Fruit fly (Drosophila melanogaster) whole organism, wandering third instar larva: Measurements from ENCODE around the gene CG32650.

Source experiments
- Abd-B ChIP-seq: fragments of >200 bp; optimal IDR thresholded peaks from 2 replicates; lab custom pipeline; 2017; ENCODE audit warnings: missing biosample characterization, missing genetic modification characterization
- CG32264 ChIP-seq: fragments of 200-800 bp; sonication (Bioruptor generic); optimal IDR thresholded peaks from 2 replicates; lab custom pipeline; 2016; ENCODE audit warnings: missing biosample characterization, missing genetic modification characterization
- CG9705 ChIP-seq: fragments of 200-800 bp; sonication (Bioruptor generic); optimal IDR thresholded peaks from 2 replicates; lab custom pipeline; 2018; ENCODE audit warnings: missing biosample characterization, mild to moderate bottlenecking, missing genetic modification characterization
- CrebA ChIP-seq: fragments of 200-800 bp; sonication (Bioruptor generic); optimal IDR thresholded peaks from 2 replicates; lab custom pipeline; 2016; ENCODE audit warnings: missing biosample characterization, mild to moderate bottlenecking, missing genetic modification characterization, borderline replicate concordance
- Dfd ChIP-seq: fragments of >200 bp; optimal IDR thresholded peaks from 2 replicates; lab custom pipeline; 2017; ENCODE audit warnings: missing biosample characterization, missing genetic modification characterization
- Dif ChIP-seq: fragments of 200-275, 200-300 bp; sonication (Bioruptor generic); optimal IDR thresholded peaks from 2 replicates; lab custom pipeline; 2018; ENCODE audit warnings: missing biosample characterization, missing genetic modification characterization; ENCODE audit not compliant: partially characterized antibody
- HLH106 ChIP-seq: fragments of 200-800 bp; optimal IDR thresholded peaks from 3 replicates; lab custom pipeline; 2019; ENCODE audit warnings: missing biosample characterization, mild to moderate bottlenecking, missing genetic modification characterization, moderate library complexity
- Hnf4 ChIP-seq: fragments of 200-800 bp; sonication (Bioruptor generic); optimal IDR thresholded peaks from 2 replicates; lab custom pipeline; 2016; ENCODE audit warnings: missing biosample characterization, mild to moderate bottlenecking, missing genetic modification characterization
- Hr83 ChIP-seq: fragments of 200-300 bp; sonication (Bioruptor generic); optimal IDR thresholded peaks from 2 replicates; lab custom pipeline; 2016; ENCODE audit warnings: missing biosample characterization, mild to moderate bottlenecking, missing genetic modification characterization, moderate library complexity; ENCODE audit not compliant: poor library complexity, severe bottlenecking
- Jra ChIP-seq: sonication (Bioruptor generic); optimal IDR thresholded peaks from 2 replicates; lab custom pipeline; 2016; ENCODE audit warnings: missing biosample characterization, missing genetic modification characterization
- Myc ChIP-seq: fragments of >200 bp; optimal IDR thresholded peaks from 2 replicates; lab custom pipeline; 2017
- N ChIP-seq: fragments of >200 bp; optimal IDR thresholded peaks from 2 replicates; lab custom pipeline; 2018; ENCODE audit warnings: missing biosample characterization, missing external identifiers, missing genetic modification characterization
- OdsH ChIP-seq: fragments of 200-800 bp; sonication (Bioruptor generic); optimal IDR thresholded peaks from 2 replicates; lab custom pipeline; 2016; ENCODE audit warnings: missing biosample characterization, mild to moderate bottlenecking, missing genetic modification characterization
- Rel ChIP-seq, 2 experiments: fragments of 200-800 bp; sonication (Bioruptor generic) in 1 of 2; optimal IDR thresholded peaks; 2 replicates in 1 of 2; 3 replicates in 1 of 2; lab custom pipeline; 2016 to 2019; ENCODE audit warnings: mild to moderate bottlenecking in 2 of 2, missing biosample characterization in 2 of 2, missing genetic modification characterization in 2 of 2, moderate library complexity in 1 of 2
- Sp1 ChIP-seq: fragments of 200-800 bp; sonication (Bioruptor generic); optimal IDR thresholded peaks from 3 replicates; lab custom pipeline; 2019; ENCODE audit warnings: missing biosample characterization, mild to moderate bottlenecking, missing genetic modification characterization, moderate library complexity
- br ChIP-seq: fragments of 200-800 bp; sonication (Bioruptor generic); optimal IDR thresholded peaks from 2 replicates; lab custom pipeline; 2016; ENCODE audit warnings: missing biosample characterization, missing genetic modification characterization
- brk ChIP-seq: fragments of 200-800 bp; sonication (Bioruptor generic); optimal IDR thresholded peaks from 2 replicates; lab custom pipeline; 2016; ENCODE audit warnings: missing biosample characterization, mild to moderate bottlenecking, missing genetic modification characterization
- dl ChIP-seq, 2 experiments: fragments of 175-275, 200-275 bp in 1 of 2; fragments of 200-275 bp in 1 of 2; sonication (Bioruptor generic); optimal IDR thresholded peaks; lab custom pipeline; 2018; ENCODE audit warnings: mild to moderate bottlenecking in 2 of 2, missing biosample characterization in 2 of 2, missing genetic modification characterization in 2 of 2, moderate library complexity in 2 of 2; ENCODE audit not compliant: partially characterized antibody in 2 of 2, insufficient read depth in 1 of 2
- dmrt93B ChIP-seq: fragments of 200-800 bp; sonication (Bioruptor generic); optimal IDR thresholded peaks from 2 replicates; lab custom pipeline; 2018; ENCODE audit warnings: missing biosample characterization, mild to moderate bottlenecking, missing genetic modification characterization
- dsf ChIP-seq: sonication (Bioruptor generic); optimal IDR thresholded peaks from 2 replicates; lab custom pipeline; 2016; ENCODE audit warnings: missing biosample characterization, missing genetic modification characterization, borderline replicate concordance
- foxo ChIP-seq, 2 experiments: fragments of 200-800 bp; sonication (Bioruptor generic); optimal IDR thresholded peaks; 2 replicates in 1 of 2; 3 replicates in 1 of 2; lab custom pipeline; 2016 to 2017; ENCODE audit warnings: missing biosample characterization in 2 of 2, missing genetic modification characterization in 2 of 2
- fru ChIP-seq: fragments of 200-800 bp; sonication (Bioruptor generic); optimal IDR thresholded peaks from 3 replicates; lab custom pipeline; 2016; ENCODE audit warnings: missing biosample characterization, mild to moderate bottlenecking, missing genetic modification characterization
- h ChIP-seq: fragments of 200-800 bp; sonication (Bioruptor generic); optimal IDR thresholded peaks from 3 replicates; lab custom pipeline; 2016; ENCODE audit warnings: missing biosample characterization, mild to moderate bottlenecking, missing genetic modification characterization
- jim ChIP-seq: fragments of 175-275, 200-325 bp; sonication (Bioruptor generic); optimal IDR thresholded peaks from 2 replicates; lab custom pipeline; 2016; ENCODE audit warnings: missing biosample characterization, mild to moderate bottlenecking, missing genetic modification characterization
- pan ChIP-seq: fragments of >200 bp; optimal IDR thresholded peaks from 2 replicates; lab custom pipeline; 2017
- psq ChIP-seq: fragments of 200-800 bp; sonication (Bioruptor generic); optimal IDR thresholded peaks from 3 replicates; lab custom pipeline; 2017; ENCODE audit warnings: missing biosample characterization, mild to moderate bottlenecking, missing genetic modification characterization, moderate library complexity
- rgr ChIP-seq: fragments of 200-800 bp; sonication (Bioruptor generic); optimal IDR thresholded peaks from 3 replicates; lab custom pipeline; 2016; ENCODE audit warnings: missing biosample characterization, mild to moderate bottlenecking, missing genetic modification characterization
- sage ChIP-seq: fragments of 200-800 bp; sonication (Bioruptor generic); optimal IDR thresholded peaks from 2 replicates; lab custom pipeline; 2016; ENCODE audit warnings: missing biosample characterization, mild to moderate bottlenecking, missing genetic modification characterization
- sv ChIP-seq: fragments of 200-800 bp; sonication (Bioruptor generic); optimal IDR thresholded peaks from 3 replicates; lab custom pipeline; 2016; ENCODE audit warnings: missing biosample characterization, missing genetic modification characterization
- tai ChIP-seq: sonication (Bioruptor generic); optimal IDR thresholded peaks from 2 replicates; lab custom pipeline; 2016; ENCODE audit warnings: missing biosample characterization, missing genetic modification characterization
- usp ChIP-seq: fragments of >200 bp; optimal IDR thresholded peaks from 2 replicates; lab custom pipeline; 2017; ENCODE audit warnings: missing biosample characterization, missing genetic modification characterization
- woc ChIP-seq: sonication (Bioruptor generic); optimal IDR thresholded peaks from 2 replicates; lab custom pipeline; 2016; ENCODE audit warnings: missing biosample characterization, mild to moderate bottlenecking, missing genetic modification characterization

Gene CG32650

DNA sequence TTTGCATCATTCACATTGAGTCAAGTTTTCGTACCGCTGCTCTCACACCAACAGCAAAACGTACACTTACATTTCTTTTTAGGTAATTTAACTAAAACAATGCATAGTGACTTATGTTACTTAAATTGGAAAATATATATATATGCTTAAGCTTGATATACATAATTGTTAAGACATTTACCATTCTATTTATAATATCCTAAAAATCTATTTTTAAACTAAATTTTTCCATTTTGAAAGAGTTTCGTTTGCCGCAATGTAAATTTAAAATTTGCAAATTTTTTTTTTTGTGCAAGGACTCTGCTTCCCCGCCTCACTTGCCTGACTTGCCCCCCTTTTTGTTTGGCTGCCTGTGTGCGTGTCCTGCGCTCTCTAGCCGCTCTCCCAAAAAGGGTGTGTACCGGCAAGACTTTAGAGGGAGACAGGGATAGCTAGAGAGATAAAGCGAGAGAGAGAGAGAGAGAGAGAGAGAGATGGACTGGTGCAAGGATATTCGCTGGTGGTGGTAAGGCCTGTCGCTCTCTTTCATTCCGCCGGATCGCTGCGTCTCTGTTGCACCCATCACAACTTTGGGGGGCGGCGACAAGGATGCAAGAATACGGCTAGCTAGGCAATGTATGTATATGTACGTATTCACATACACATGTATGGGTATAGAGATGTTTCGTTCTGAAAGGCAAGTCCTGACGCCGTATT, 39.5 kb upstream of the CG32650 start:
- TF ChIP-seq Hr83 (no peak), usp (GFP tag; lab: Kevin White, UChicago) (no peak), dsf (GFP tag; lab: Kevin White, UChicago) (no peak), N (GFP tag; lab: Kevin White, UChicago) (no peak), HLH106 (tag; lab: Kevin White, UChicago) (peak; percentile 28), Sp1 (GFP tag; lab: Kevin White, UChicago) (peak; percentile 37), dl (GFP tag; optimal IDR thresholded peaks at IDR 0.05; lab: Kevin White, UChicago; ENCODE audit: insufficient read depth in 1 of 2, partially characterized antibody in 2 of 2) (no peak)
- TF ChIP-seq, all 38 proteins: peak for 2

- no peak for TF ChIP-seq Abd-B (GFP tag; lab: Kevin White, UChicago)
- TF ChIP-seq, all 38 proteins: peak for 0
These were observed 31.3 kb upstream of the CG32650 start for dm6 chrX:12929817-12930216.

DNA sequence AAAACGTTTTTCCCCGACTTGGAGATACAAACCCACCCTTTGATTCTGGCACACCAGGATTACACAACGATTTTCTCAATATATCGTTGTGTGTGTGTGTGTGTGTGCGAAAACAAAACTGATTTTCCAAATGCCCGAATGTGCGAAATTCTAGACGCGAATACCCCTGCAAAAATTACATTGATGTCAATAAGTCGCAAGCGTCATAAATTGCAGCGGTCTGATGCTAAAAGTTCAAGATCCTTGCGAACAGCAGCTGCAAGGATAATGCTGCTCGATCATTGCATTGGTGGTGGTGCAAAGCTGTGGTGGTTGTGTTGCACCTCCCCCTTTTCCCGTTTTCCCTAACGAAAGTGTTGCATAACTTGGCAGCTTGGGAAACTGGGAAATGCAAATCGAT, 29.1 kb upstream of the CG32650 start:
- TF ChIP-seq tai (GFP tag; lab: Kevin White, UChicago) = no peak
- TF ChIP-seq sv = no peak

- TF ChIP-seq usp (GFP tag; lab: Kevin White, UChicago) (no peak), dmrt93B (GFP tag; lab: Kevin White, UChicago) (no peak), Sp1 (GFP tag; lab: Kevin White, UChicago) (peak; percentile 44), h (GFP tag; lab: Kevin White, UChicago) (peak; percentile 1), Dfd (peak; percentile 37), N (GFP tag; lab: Kevin White, UChicago) (no peak), Rel (GFP tag; optimal IDR thresholded peaks at IDR 0.05; lab: Kevin White, UChicago) (no peak), Rel (tag; optimal IDR thresholded peaks at IDR 0.05; lab: Kevin White, UChicago) (no peak), Hnf4 (GFP tag; lab: Kevin White, UChicago) (no peak), foxo (GFP tag; optimal IDR thresholded peaks at IDR 0.05; lab: Kevin White, UChicago) (peak in 1 of 2 experiments; percentile 61), rgr (GFP tag; lab: Kevin White, UChicago) (no peak), Jra (GFP tag; lab: Kevin White, UChicago) (no peak), brk (GFP tag; lab: Kevin White, UChicago) (no peak), dl (GFP tag; optimal IDR thresholded peaks at IDR 0.05; lab: Kevin White, UChicago; ENCODE audit: insufficient read depth in 1 of 2, partially characterized antibody in 2 of 2) (no peak), sage (GFP tag; lab: Kevin White, UChicago) (no peak), pan (no peak), Abd-B (GFP tag; lab: Kevin White, UChicago) (no peak), woc (GFP tag; lab: Kevin White, UChicago) (no peak), CG32264 (GFP tag; lab: Kevin White, UChicago) (no peak), CrebA (no peak), dsf (GFP tag; lab: Kevin White, UChicago) (no peak), OdsH (GFP tag; lab: Kevin White, UChicago) (peak; percentile 12), jim (GFP tag; lab: Kevin White, UChicago) (no peak), Dif (no peak), CG9705 (GFP tag; lab: Kevin White, UChicago) (no peak), Myc (lab: Kevin White, UChicago) (no peak), fru (GFP tag; lab: Kevin White, UChicago) (peak; percentile 53), sv (peak; percentile 13), HLH106 (tag; lab: Kevin White, UChicago) (peak; percentile 30), br (GFP tag; lab: Kevin White, UChicago) (no peak), psq (GFP tag; lab: Kevin White, UChicago) (peak; percentile 23)
These were observed 27.2 kb upstream of the CG32650 start for dm6 chrX:12925426-12926256.
